Worm (Caenorhabditis elegans) whole organism, L4/young adult: ENCODE results near the gene pgp-1.

Source experiments
- W03F9.2 ChIP-seq: fragments of 150-350 bp; optimal IDR thresholded peaks from 2 replicates; lab custom pipeline; 2014; ENCODE audit warnings: missing biosample characterization, missing genetic modification characterization
- dao-5 ChIP-seq: sonication (generic microtip); optimal IDR thresholded peaks from 2 replicates; lab custom pipeline; 2016; ENCODE audit warnings: missing genotype, missing genetic modification characterization, moderate library complexity, missing compliant biosample characterization
- him-1 ChIP-seq: sonication (generic microtip); optimal IDR thresholded peaks from 2 replicates; lab custom pipeline; 2016; ENCODE audit warnings: missing genotype, missing genetic modification reagents, missing genetic modification characterization, missing compliant biosample characterization

DNA sequence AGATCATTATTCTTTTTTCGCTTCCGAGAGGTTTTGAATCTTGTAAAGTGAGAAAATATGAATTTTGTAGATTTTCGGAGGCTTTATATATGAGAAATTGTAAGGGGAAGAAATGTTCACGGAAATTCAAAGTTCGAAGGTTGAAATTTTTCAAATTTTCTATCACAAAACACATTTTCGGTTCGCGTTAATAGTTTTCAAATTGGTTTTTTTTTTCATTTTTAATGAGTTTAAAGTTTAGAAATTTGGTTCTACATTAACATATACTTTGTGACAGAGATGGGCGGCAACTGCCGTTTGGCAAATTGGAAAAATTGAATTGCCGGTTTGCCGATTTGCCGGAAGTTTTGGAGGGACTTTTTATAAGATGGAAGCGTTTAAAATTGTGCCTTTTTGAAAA is 27.9 kb downstream of the pgp-1 start, which contains the start of gene K08E7.4:
- TF ChIP-seq him-1: no peak
- TF ChIP-seq W03F9.2: no peak
- TF ChIP-seq dao-5 (tag; lab: Kevin White, UChicago): no peak
